Fruit fly (Drosophila melanogaster): ENCODE data around the gene tna.

tna gene

DNA sequence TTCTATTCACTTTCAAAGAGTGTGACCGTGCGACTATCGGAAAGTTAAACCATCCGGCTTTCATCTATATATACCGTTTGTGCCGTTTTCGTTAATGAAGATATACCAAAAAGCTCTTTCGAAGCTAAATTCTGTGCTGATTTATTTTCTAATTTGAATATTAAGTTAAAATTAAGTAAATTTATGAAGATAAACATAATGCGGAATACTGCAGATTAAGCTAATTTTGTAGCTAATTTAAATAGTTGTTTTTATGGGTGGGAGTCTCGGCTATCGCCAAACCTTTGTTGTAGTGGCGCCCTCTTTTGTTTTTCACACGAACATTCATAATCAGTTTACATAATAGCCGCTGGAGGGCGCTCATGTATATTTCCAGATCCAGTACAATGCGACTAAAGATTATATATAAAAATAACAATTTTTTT lies 63.8 kb downstream of the tna start, which contains the start of gene Aps (continued):
- TF ChIP-seq lmd (GFP tag; IDR thresholded peaks at IDR 0.05) (peak; percentile 66; the same call in 1 of the 2 replicates), gsb-n (tag; optimal IDR thresholded peaks at IDR 0.05) (peak; percentile 45), Max (GFP tag; optimal IDR thresholded peaks at IDR 0.05) (peak; percentile 20), dmrt11E (tag; optimal IDR thresholded peaks at IDR 0.05) (no peak), CG3995 (GFP tag; optimal IDR thresholded peaks at IDR 0.05) (no peak), Tbp (GFP tag; optimal IDR thresholded peaks at IDR 0.05) (no peak), ara (GFP tag; IDR thresholded peaks at IDR 0.05) (0 out of 2 replicates have a peak, but pooled peaks have one; percentile 34), CG15073 (GFP tag; optimal IDR thresholded peaks at IDR 0.05) (no peak), CG4360 (GFP tag; IDR thresholded peaks at IDR 0.05) (no peak), CG16813 (GFP tag; IDR thresholded peaks at IDR 0.05; ENCODE audit: partially characterized antibody) (no peak), Gsc (GFP tag; IDR thresholded peaks at IDR 0.05) (no peak), ab (GFP tag; optimal IDR thresholded peaks at IDR 0.05) (no peak), CG17385 (GFP tag; optimal IDR thresholded peaks at IDR 0.05) (peak; percentile 2), CG32772 (GFP tag; IDR thresholded peaks at IDR 0.05) (0 out of 2 replicates have a peak, but pooled peaks have one; percentile 23), lilli (GFP tag; optimal IDR thresholded peaks at IDR 0.05) (peak; percentile 40), CG33213 (GFP tag; optimal IDR thresholded peaks at IDR 0.05) (peak; percentile 6), H2.0 (GFP tag; IDR thresholded peaks at IDR 0.05) (peak; percentile 29; the same call in 1 of the 2 replicates), sd (tag; optimal IDR thresholded peaks at IDR 0.05) (peak; percentile 61), Hr3 (GFP tag; optimal IDR thresholded peaks at IDR 0.05) (peak; percentile 60), dpn (GFP tag; optimal IDR thresholded peaks at IDR 0.05) (peak in 1 of 2 experiments; percentile 67), CG12299 (tag; optimal IDR thresholded peaks at IDR 0.05) (no peak), Sry-β (GFP tag; optimal IDR thresholded peaks at IDR 0.05) (no peak), Usf (GFP tag; optimal IDR thresholded peaks at IDR 0.05) (no peak), CG18599 (GFP tag; optimal IDR thresholded peaks at IDR 0.05) (no peak), insv (GFP tag; optimal IDR thresholded peaks at IDR 0.05) (peak in 1 of 2 experiments; percentile 2), CG3847 (GFP tag; IDR thresholded peaks at IDR 0.05) (peak; percentile 52), CG9215 (GFP tag; IDR thresholded peaks at IDR 0.05) (no peak), CG31224 (GFP tag; IDR thresholded peaks at IDR 0.05) (no peak), E2f2 (GFP tag; IDR thresholded peaks at IDR 0.05) (peak; percentile 53; the same call in 1 of the 2 replicates), HLH3B (GFP tag; IDR thresholded peaks at IDR 0.05) (peak; percentile 45; the same call in 1 of the 2 replicates), ci (GFP tag; IDR thresholded peaks at IDR 0.05) (peak; percentile 77), CG7271 (tag; optimal IDR thresholded peaks at IDR 0.05) (no peak), fd102C (GFP tag; optimal IDR thresholded peaks at IDR 0.05) (no peak), pfk (GFP tag; optimal IDR thresholded peaks at IDR 0.05) (no peak), eyg (GFP tag; optimal IDR thresholded peaks at IDR 0.05) (no peak), HLHmδ (GFP tag; optimal IDR thresholded peaks at IDR 0.05) (no peak), ttk (GFP tag; IDR thresholded peaks at IDR 0.05) (no peak; the same call in 1 of the 2 replicates), mld (GFP tag; IDR thresholded peaks at IDR 0.05; ENCODE audit: partially characterized antibody) (no peak), Antp (GFP tag; optimal IDR thresholded peaks at IDR 0.05) (no peak), sr (GFP tag; IDR thresholded peaks at IDR 0.05) (0 out of 3 replicates have a peak, but pooled peaks have one; percentile 15), CG14667 (GFP tag; IDR thresholded peaks at IDR 0.05) (peak; percentile 50), rib (GFP tag; IDR thresholded peaks at IDR 0.05) (no peak), pita (GFP tag; optimal IDR thresholded peaks at IDR 0.05) (peak; percentile 81), CG6175 (GFP tag; IDR thresholded peaks at IDR 0.05) (no peak), CG17802 (tag; optimal IDR thresholded peaks at IDR 0.05) (peak; percentile 5), slou (GFP tag; optimal IDR thresholded peaks at IDR 0.05) (no peak), CG13296 (GFP tag; optimal IDR thresholded peaks at IDR 0.05) (no peak), MESR4 (GFP tag; optimal IDR thresholded peaks at IDR 0.05) (no peak), MBD-R2 (GFP tag; IDR thresholded peaks at IDR 0.05) (0 out of 2 replicates have a peak, but pooled peaks have one; percentile 25), Scr (GFP tag; IDR thresholded peaks at IDR 0.05; ENCODE audit: partially characterized antibody) (peak; percentile 33; the same call in 1 of the 2 replicates), ken (GFP tag; IDR thresholded peaks at IDR 0.05) (no peak)

Measured in whole organism, embryonic.